Fruit fly (Drosophila melanogaster): ENCODE results near the gene CG42714.
A peak's percentile ranks its signal among the peaks of the same experiment; 100 is the strongest.

Gene CG42714

DNA sequence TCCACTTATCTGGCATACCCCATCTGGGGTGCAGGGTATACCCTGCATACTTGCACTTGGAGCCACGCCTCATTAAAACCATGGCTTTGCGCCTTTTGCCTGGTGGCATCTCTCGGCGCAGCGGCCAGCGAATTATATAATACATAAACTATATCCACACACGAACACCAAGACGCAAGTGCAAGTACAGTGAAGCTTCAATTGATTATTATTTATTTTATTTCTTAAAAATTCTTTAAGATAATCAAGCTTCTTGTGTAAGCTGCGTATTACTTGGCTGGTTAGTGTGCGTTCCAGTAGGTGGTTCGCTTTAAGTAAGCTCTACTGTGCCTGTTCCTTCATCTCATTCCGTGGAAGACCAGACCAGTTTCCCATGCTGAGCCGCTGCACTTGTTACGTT lies 32.5 kb upstream of the CG42714 start (continued):
- TF ChIP-seq nom (GFP tag; optimal IDR thresholded peaks at IDR 0.05) (peak; percentile 19), CG1792 (GFP tag; optimal IDR thresholded peaks at IDR 0.05) (no peak), slou (GFP tag; optimal IDR thresholded peaks at IDR 0.05) (no peak), ems (GFP tag; optimal IDR thresholded peaks at IDR 0.05) (no peak), zfh2 (GFP tag; optimal IDR thresholded peaks at IDR 0.05) (no peak), fd64A (GFP tag; optimal IDR thresholded peaks at IDR 0.05) (no peak), hbn (GFP tag; IDR thresholded peaks at IDR 0.05; ENCODE audit: partially characterized antibody) (no peak), toy (GFP tag; IDR thresholded peaks at IDR 0.05) (no peak), scrt (GFP tag; optimal IDR thresholded peaks at IDR 0.05) (no peak), grau (tag; optimal IDR thresholded peaks at IDR 0.05) (peak; percentile 27), CG10654 (GFP tag; optimal IDR thresholded peaks at IDR 0.05) (no peak), CG18011 (GFP tag; optimal IDR thresholded peaks at IDR 0.05) (no peak), ken (GFP tag; IDR thresholded peaks at IDR 0.05) (no peak), B-H2 (GFP tag; optimal IDR thresholded peaks at IDR 0.05) (no peak), sim (GFP tag; IDR thresholded peaks at IDR 0.05) (no peak), CG17829 (tag; optimal IDR thresholded peaks at IDR 0.05) (no peak), CG9437 (GFP tag; optimal IDR thresholded peaks at IDR 0.05) (no peak), CG17802 (tag; optimal IDR thresholded peaks at IDR 0.05) (no peak), ttk (GFP tag; IDR thresholded peaks at IDR 0.05) (no peak), pb (GFP tag; optimal IDR thresholded peaks at IDR 0.05) (no peak), row (GFP tag; IDR thresholded peaks at IDR 0.05) (0 out of 3 replicates have a peak, but pooled peaks have one; percentile 10), bsh (GFP tag; optimal IDR thresholded peaks at IDR 0.05) (peak in 1 of 2 experiments; percentile 79), Hsf (GFP tag; optimal IDR thresholded peaks at IDR 0.05) (no peak), Dll (GFP tag; IDR thresholded peaks at IDR 0.05; ENCODE audit: partially characterized antibody) (no peak), bcd (GFP tag; optimal IDR thresholded peaks at IDR 0.05) (no peak), CG4328 (GFP tag; optimal IDR thresholded peaks at IDR 0.05) (no peak), CG31441 (GFP tag; IDR thresholded peaks at IDR 0.05) (no peak), CG11456 (GFP tag; IDR thresholded peaks at IDR 0.05) (no peak), Dek (tag; optimal IDR thresholded peaks at IDR 0.05) (no peak), sens (GFP tag) (no peak), nmo (GFP tag; optimal IDR thresholded peaks at IDR 0.05) (peak; percentile 1), CG4424 (GFP tag; optimal IDR thresholded peaks at IDR 0.05) (no peak), Hr51 (GFP tag; optimal IDR thresholded peaks at IDR 0.05) (peak in 1 of 2 experiments; percentile 8), CG11398 (GFP tag; optimal IDR thresholded peaks at IDR 0.05) (no peak), fd3F (GFP tag; optimal IDR thresholded peaks at IDR 0.05) (no peak), Drgx (GFP tag; IDR thresholded peaks at IDR 0.05) (peak; percentile 81), CG7556 (GFP tag; optimal IDR thresholded peaks at IDR 0.05) (no peak), CG4404 (GFP tag; IDR thresholded peaks at IDR 0.05) (no peak), esg (GFP tag; conservative IDR thresholded peaks at IDR 0.05) (no peak), kay (GFP tag; optimal IDR thresholded peaks at IDR 0.05) (no peak), dysf (GFP tag; IDR thresholded peaks at IDR 0.05) (no peak), CG14667 (GFP tag; IDR thresholded peaks at IDR 0.05) (no peak), CG7928 (GFP tag; optimal IDR thresholded peaks at IDR 0.05) (no peak)
